Fruit fly (Drosophila melanogaster) whole organism, embryonic: ENCODE measurements around the gene CG12362.

Experiments used
- Abd-B ChIP-seq: fragments of 200-800 bp; sonication (Bioruptor generic); optimal IDR thresholded peaks from 2 replicates; lab custom pipeline; 2018; ENCODE audit warnings: missing biosample characterization, mild to moderate bottlenecking, missing genetic modification characterization, moderate library complexity
- Antp ChIP-seq: fragments of 200-800 bp; sonication (Bioruptor generic); optimal IDR thresholded peaks from 3 replicates; lab custom pipeline; 2016; ENCODE audit warnings: missing biosample characterization, missing genetic modification characterization
- CG10267 ChIP-seq: fragments of 200-800 bp; sonication (Bioruptor generic); optimal IDR thresholded peaks from 2 replicates; lab custom pipeline; 2018; ENCODE audit warnings: missing biosample characterization, mild to moderate bottlenecking, missing genetic modification characterization, moderate library complexity
- CG11247 ChIP-seq: fragments of 200-800 bp; sonication (Bioruptor generic); IDR thresholded peaks from 2 replicates; pipeline ENCODE4 v1.3.6; 2022; ENCODE audit warnings: missing biosample characterization, missing genetic modification characterization
- CG12236 ChIP-seq: fragments of 200-800 bp; sonication (Bioruptor generic); optimal IDR thresholded peaks from 2 replicates; lab custom pipeline; 2016; ENCODE audit warnings: missing biosample characterization, missing genetic modification characterization
- CG14965 ChIP-seq: fragments of 200-800 bp; sonication (Bioruptor generic); optimal IDR thresholded peaks from 2 replicates; lab custom pipeline; 2016; ENCODE audit warnings: missing biosample characterization, missing genetic modification characterization, borderline replicate concordance
- CG2712 ChIP-seq: fragments of 200-800 bp; optimal IDR thresholded peaks from 3 replicates; lab custom pipeline; 2019; ENCODE audit warnings: missing biosample characterization, mild to moderate bottlenecking, missing genetic modification characterization, moderate library complexity
- CG32767 ChIP-seq: fragments of 200-800 bp; sonication (Bioruptor generic); IDR thresholded peaks from 2 replicates; pipeline ENCODE4 v1.3.6; 2022; ENCODE audit warnings: missing biosample characterization, missing genetic modification characterization
- CG4282 ChIP-seq: fragments of 200-800 bp; sonication (Bioruptor generic); optimal IDR thresholded peaks from 2 replicates; lab custom pipeline; 2016; ENCODE audit warnings: missing biosample characterization, missing genetic modification characterization
- CG4424 ChIP-seq: fragments of 200-800 bp; sonication (Bioruptor generic); optimal IDR thresholded peaks from 3 replicates; lab custom pipeline; 2016; ENCODE audit warnings: missing biosample characterization, missing genetic modification characterization
- Doc3 ChIP-seq: fragments of 200-800 bp; sonication (Bioruptor generic); IDR thresholded peaks from 3 replicates; pipeline ENCODE4 v1.3.6; 2022; ENCODE audit warnings: missing biosample characterization, missing genetic modification characterization; ENCODE audit not compliant: partially characterized antibody
- Drgx ChIP-seq: fragments of 200-800 bp; sonication (Bioruptor generic); IDR thresholded peaks from 2 replicates; pipeline ENCODE4 v1.3.6; 2022; ENCODE audit warnings: missing biosample characterization, missing genetic modification characterization
- Elba2 ChIP-seq: fragments of 200-800 bp; sonication (Bioruptor generic); optimal IDR thresholded peaks from 3 replicates; lab custom pipeline; 2016; ENCODE audit warnings: missing biosample characterization, missing genetic modification characterization
- H2.0 ChIP-seq: fragments of 200-800 bp; sonication (Bioruptor generic); IDR thresholded peaks from 2 replicates; pipeline ENCODE4 v1.3.6; 2022; ENCODE audit warnings: missing biosample characterization, missing genetic modification characterization
- Hsf ChIP-seq: fragments of 200-800 bp; sonication (Bioruptor generic); optimal IDR thresholded peaks from 3 replicates; lab custom pipeline; 2016; ENCODE audit warnings: missing biosample characterization, missing genetic modification characterization
- NK7.1 ChIP-seq: fragments of 200-800 bp; sonication (Bioruptor generic); optimal IDR thresholded peaks from 3 replicates; lab custom pipeline; 2016; ENCODE audit warnings: missing biosample characterization, missing genetic modification characterization
- Oli ChIP-seq: fragments of 200-800 bp; sonication (Bioruptor generic); optimal IDR thresholded peaks from 2 replicates; lab custom pipeline; 2018; ENCODE audit warnings: missing biosample characterization, mild to moderate bottlenecking, missing genetic modification characterization, moderate library complexity
- Sin3A ChIP-seq: fragments of >200 bp; optimal IDR thresholded peaks from 2 replicates; lab custom pipeline; 2018
- Sry-δ ChIP-seq: fragments of 200-800 bp; sonication (Bioruptor generic); optimal IDR thresholded peaks from 2 replicates; lab custom pipeline; 2016; ENCODE audit warnings: missing biosample characterization, missing genetic modification characterization
- Stat92E ChIP-seq, 3 experiments: fragments of >200 bp in 2 of 3; fragments of 200-800 bp in 1 of 3; sonication (Bioruptor generic) in 1 of 3; optimal IDR thresholded peaks; 2 replicates each; lab custom pipeline; 2017 to 2019; ENCODE audit warnings: missing biosample characterization in 3 of 3, missing genetic modification characterization in 3 of 3, mild to moderate bottlenecking in 1 of 3, moderate library complexity in 1 of 3
- Xrp1 ChIP-seq: fragments of 200-800 bp; sonication (Bioruptor generic); IDR thresholded peaks from 2 replicates; pipeline ENCODE4 v1.3.6; 2022; ENCODE audit warnings: missing biosample characterization, missing genetic modification characterization
- ab ChIP-seq: fragments of 200-800 bp; sonication (Bioruptor generic); optimal IDR thresholded peaks from 2 replicates; lab custom pipeline; 2016; ENCODE audit warnings: missing biosample characterization, missing genetic modification characterization
- cas ChIP-seq: fragments of 200-800 bp; sonication (Bioruptor generic); IDR thresholded peaks from 2 replicates; pipeline ENCODE4 v1.3.6; 2022; ENCODE audit warnings: missing biosample characterization, missing genetic modification characterization
- crol ChIP-seq: fragments of 200-800 bp; sonication (Bioruptor generic); IDR thresholded peaks from 2 replicates; pipeline ENCODE4 v1.3.6; 2022; ENCODE audit warnings: missing biosample characterization, missing genetic modification characterization
- dpn ChIP-seq, 2 experiments: fragments of 200-800 bp; sonication (Bioruptor generic); optimal IDR thresholded peaks; 3 replicates each; lab custom pipeline; 2016; ENCODE audit warnings: missing biosample characterization in 2 of 2, missing genetic modification characterization in 2 of 2
- ftz-f1 ChIP-seq: fragments of 200-800 bp; sonication (Bioruptor generic); optimal IDR thresholded peaks from 2 replicates; lab custom pipeline; 2016; ENCODE audit warnings: missing biosample characterization, missing genetic modification characterization
- gce ChIP-seq: fragments of 200-800 bp; sonication (Bioruptor generic); IDR thresholded peaks from 3 replicates; pipeline ENCODE4 v1.3.6; 2022; ENCODE audit warnings: missing biosample characterization, missing genetic modification characterization
- ind ChIP-seq: fragments of 200-800 bp; sonication (Bioruptor generic); optimal IDR thresholded peaks from 3 replicates; lab custom pipeline; 2016; ENCODE audit warnings: missing biosample characterization, missing genetic modification characterization
- nom ChIP-seq: fragments of 200-800 bp; sonication (Bioruptor generic); optimal IDR thresholded peaks from 2 replicates; lab custom pipeline; 2017; ENCODE audit warnings: missing biosample characterization, missing genetic modification characterization, mild to moderate bottlenecking, moderate library complexity, missing genetic modification reagents
- prd ChIP-seq, 3 experiments: fragments of >200 bp in 2 of 3; fragments of 200-800 bp in 1 of 3; sonication (Bioruptor generic) in 1 of 3; optimal IDR thresholded peaks in 2 of 3; IDR thresholded peaks in 1 of 3; 2 replicates in 2 of 3; 3 replicates in 1 of 3; pipeline versions ENCODE4 v1.3.6 to Lab custom; 2017 to 2022; ENCODE audit warnings: missing biosample characterization in 1 of 3, missing genetic modification characterization in 1 of 3
- pros ChIP-seq: fragments of 200-800 bp; sonication (Bioruptor generic); optimal IDR thresholded peaks from 3 replicates; lab custom pipeline; 2019; ENCODE audit warnings: missing biosample characterization, mild to moderate bottlenecking, missing genetic modification characterization, moderate library complexity

The CG12362 gene

dm6 chr3L:10382882-10383281 lies 29.7 kb upstream of the CG12362 start:
- TF ChIP-seq NK7.1 (no peak), CG10267 (tag; lab: Kevin White, UChicago) (no peak), ftz-f1 (no peak), H2.0 (no peak), Doc3 (GFP tag; lab: Robert Waterston, UW) (no peak), ab (no peak), prd (optimal IDR thresholded peaks at IDR 0.05; lab: Kevin White, UChicago) (no peak), prd (GFP tag; IDR thresholded peaks at IDR 0.05; lab: Robert Waterston, UW) (no peak)

- TF ChIP-seq CG4424 (GFP tag; lab: Kevin White, UChicago) (no peak), nom (GFP tag; lab: Kevin White, UChicago) (peak; percentile 44), Elba2 (GFP tag; lab: Kevin White, UChicago) (no peak), CG14965 (no peak), Xrp1 (GFP tag; lab: Robert Waterston, UW) (0 out of 2 replicates have a peak, but pooled peaks have one; percentile 9), Oli (tag; lab: Kevin White, UChicago) (no peak), crol (GFP tag; lab: Robert Waterston, UW) (peak; percentile 31; the same call in 1 of the 2 replicates), gce (GFP tag; lab: Robert Waterston, UW) (no peak)
Measured at dm6 chr3L:10384727-10385459, 27.7 kb upstream of the CG12362 start.

- TF ChIP-seq Hsf (GFP tag; lab: Kevin White, UChicago), result no peak
- peak; percentile 55 for TF ChIP-seq Drgx (GFP tag; lab: Robert Waterston, UW)
- no peak for TF ChIP-seq ind (GFP tag; lab: Kevin White, UChicago)
- no peak for TF ChIP-seq Antp (GFP tag; lab: Kevin White, UChicago)
- TF ChIP-seq, all 482 proteins: peak for 1
Measured at dm6 chr3L:10386180-10386579, 26.4 kb upstream of the CG12362 start.

DNA sequence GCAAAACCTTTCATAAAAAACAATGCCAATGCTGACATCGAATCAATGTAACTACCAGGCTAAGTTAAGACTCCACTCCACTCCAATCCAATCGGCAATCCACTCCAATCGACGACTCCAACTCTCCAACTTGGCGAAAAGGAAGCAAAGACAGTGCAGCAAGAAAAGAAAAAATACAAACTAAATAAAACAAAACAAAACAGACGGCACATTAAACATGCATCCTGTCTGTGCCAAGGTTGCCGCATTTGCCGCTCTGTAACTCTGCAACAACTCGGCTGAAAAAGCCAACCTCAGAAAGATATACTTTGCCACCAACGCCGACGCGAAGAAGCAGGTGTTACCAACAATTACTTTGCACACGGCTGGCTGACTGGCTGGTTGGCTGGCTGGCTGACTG lies 26.0 kb upstream of the CG12362 start:
- no peak for TF ChIP-seq CG2712
- peak; percentile 69 for TF ChIP-seq nom (GFP tag; lab: Kevin White, UChicago)
- TF ChIP-seq cas (GFP tag; lab: Robert Waterston, UW), result no peak

DNA sequence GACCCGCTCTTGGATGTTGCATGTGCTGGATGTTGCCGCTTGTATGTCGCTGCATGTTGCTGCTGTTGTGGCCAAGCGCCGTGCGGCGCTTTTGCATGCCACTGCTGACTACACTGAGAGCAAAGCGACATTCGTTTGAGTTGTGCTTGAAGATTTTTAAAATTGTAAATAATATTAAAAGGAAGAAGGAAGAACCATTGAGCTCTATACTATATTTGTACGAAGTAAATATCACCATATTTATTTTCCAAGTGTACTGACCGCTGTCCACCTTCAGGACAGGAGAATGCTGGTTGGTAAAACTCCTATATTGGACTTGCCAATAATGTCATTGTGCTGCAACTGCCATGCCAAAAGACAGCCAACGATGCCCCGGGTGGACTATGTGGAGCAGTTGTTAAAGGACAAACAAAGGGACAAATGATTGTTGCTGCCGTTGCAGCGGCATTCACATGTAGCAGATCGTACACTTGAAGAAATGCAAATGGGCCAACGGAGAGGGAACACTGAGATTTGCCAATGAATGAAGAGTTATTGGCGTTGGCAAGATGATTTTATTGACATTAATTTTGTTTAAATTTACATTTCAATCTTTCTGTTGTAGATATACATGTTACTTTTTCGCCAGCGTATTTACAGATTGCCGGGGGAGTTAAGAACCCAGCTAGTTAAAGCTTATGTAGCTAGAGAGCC lies 25.2 kb upstream of the CG12362 start:
- no peak for TF ChIP-seq CG4282 (GFP tag; lab: Kevin White, UChicago)
- TF ChIP-seq dpn (GFP tag; optimal IDR thresholded peaks at IDR 0.05; lab: Kevin White, UChicago), result no peak
- TF ChIP-seq CG14965, result no peak
- TF ChIP-seq Drgx (GFP tag; lab: Robert Waterston, UW), result peak; percentile 76
- TF ChIP-seq Sin3A (lab: Kevin White, UChicago), result no peak
- no peak for TF ChIP-seq pros (GFP tag; lab: Kevin White, UChicago)
- TF ChIP-seq Sry-δ (GFP tag; lab: Kevin White, UChicago), result no peak
- TF ChIP-seq Stat92E (GFP tag; optimal IDR thresholded peaks at IDR 0.05; lab: Kevin White, UChicago), result no peak
- TF ChIP-seq CG12236, result no peak
- no peak for TF ChIP-seq Abd-B
- no peak for TF ChIP-seq CG11247 (GFP tag; lab: Robert Waterston, UW)
- 0 out of 2 replicates have a peak, but pooled peaks have one; percentile 13 for TF ChIP-seq CG32767 (GFP tag; lab: Robert Waterston, UW)
